Worm (Caenorhabditis elegans) whole organism, L1 larva: ENCODE measurements around the gene F59E12.9.

ENCODE experiments used
- C04F5.9 ChIP-seq: sonication (generic microtip); optimal IDR thresholded peaks from 2 replicates; lab custom pipeline; 2016; ENCODE audit warnings: missing genetic modification characterization, missing compliant biosample characterization
- C34B4.2 ChIP-seq: sonication (generic microtip); optimal IDR thresholded peaks from 2 replicates; lab custom pipeline; 2017; ENCODE audit warnings: mild to moderate bottlenecking, missing genetic modification characterization, missing compliant biosample characterization
- F16B12.6 ChIP-seq: fragments of 150-350 bp; optimal IDR thresholded peaks from 2 replicates; lab custom pipeline; 2014; ENCODE audit warnings: missing biosample characterization, missing genetic modification characterization
- Y116A8C.19 ChIP-seq: sonication (generic microtip); optimal IDR thresholded peaks from 2 replicates; lab custom pipeline; 2016; ENCODE audit warnings: missing compliant biosample characterization, missing genetic modification characterization, borderline replicate concordance
- aly-2 ChIP-seq: fragments of 150-350 bp; optimal IDR thresholded peaks from 2 replicates; lab custom pipeline; 2014; ENCODE audit warnings: missing biosample characterization, missing genetic modification characterization
- ama-1 ChIP-seq: fragments of 150-350 bp; optimal IDR thresholded peaks from 2 replicates; lab custom pipeline; 2014
- blmp-1 ChIP-seq: fragments of 150-350 bp; optimal IDR thresholded peaks from 2 replicates; lab custom pipeline; 2014; ENCODE audit warnings: missing biosample characterization, missing genetic modification characterization
- ceh-8 ChIP-seq: fragments of 200-800 bp; sonication (Bioruptor generic); optimal IDR thresholded peaks from 2 replicates; lab custom pipeline; 2018; ENCODE audit warnings: mild to moderate bottlenecking, missing genetic modification characterization, moderate library complexity, missing compliant biosample characterization
- ceh-82 ChIP-seq, 3 experiments: fragments of 150-350 bp in 1 of 3; sonication (generic microtip) in 2 of 3; optimal IDR thresholded peaks; 2 replicates each; lab custom pipeline; 2014 to 2017; ENCODE audit warnings: missing biosample characterization in 3 of 3, missing genetic modification characterization in 3 of 3
- ces-1 ChIP-seq: fragments of 150-350 bp; optimal IDR thresholded peaks from 2 replicates; lab custom pipeline; 2014; ENCODE audit warnings: missing biosample characterization, missing genetic modification reagents, missing genetic modification characterization
- dpl-1 ChIP-seq, 3 experiments: fragments of 150-350 bp in 2 of 3; sonication (generic microtip) in 1 of 3; optimal IDR thresholded peaks; 2 replicates each; lab custom pipeline; 2014 to 2017; ENCODE audit warnings: missing biosample characterization in 3 of 3, missing genetic modification characterization in 3 of 3, missing genetic modification reagents in 3 of 3
- efl-1 ChIP-seq, 4 experiments: fragments of 150-350 bp; optimal IDR thresholded peaks in 3 of 4; peaks in 1 of 4; 1 replicate in 1 of 4; 2 replicates in 3 of 4; lab custom pipeline; 2014; ENCODE audit warnings: missing biosample characterization in 2 of 4, missing genetic modification characterization in 2 of 4, missing genetic modification reagents in 2 of 4
- efl-3 ChIP-seq: fragments of 200-800 bp; sonication (Bioruptor generic); optimal IDR thresholded peaks from 2 replicates; lab custom pipeline; 2018; ENCODE audit warnings: mild to moderate bottlenecking, missing genetic modification characterization, missing compliant biosample characterization
- egl-13 ChIP-seq: sonication (generic microtip); optimal IDR thresholded peaks from 2 replicates; lab custom pipeline; 2016; ENCODE audit warnings: missing genotype, missing genetic modification reagents, missing genetic modification characterization, missing compliant biosample characterization
- egl-27 ChIP-seq, 2 experiments: fragments of 150-350 bp in 1 of 2; sonication (generic microtip); optimal IDR thresholded peaks; 3 replicates each; lab custom pipeline; 2017 to 2018; ENCODE audit warnings: missing biosample characterization in 2 of 2, missing genetic modification characterization in 2 of 2, missing genetic modification reagents in 2 of 2
- elt-2 ChIP-seq: sonication (generic microtip); optimal IDR thresholded peaks from 2 replicates; lab custom pipeline; 2016; ENCODE audit warnings: missing genetic modification characterization, mild to moderate bottlenecking, inconsistent platforms, missing compliant biosample characterization, missing genetic modification reagents
- fkh-4 ChIP-seq: sonication (generic microtip); optimal IDR thresholded peaks from 2 replicates; lab custom pipeline; 2016; ENCODE audit warnings: missing compliant biosample characterization, missing genetic modification characterization, borderline replicate concordance
- grh-1 ChIP-seq: fragments of 200-800 bp; sonication (Bioruptor generic); IDR thresholded peaks from 2 replicates; pipeline ENCODE4 v1.3.6; 2022; ENCODE audit warnings: missing genetic modification reagents, missing genetic modification characterization, missing compliant biosample characterization
- hlh-17 ChIP-seq: fragments of 200-800 bp; sonication (Bioruptor generic); optimal IDR thresholded peaks from 2 replicates; lab custom pipeline; 2018; ENCODE audit warnings: missing genetic modification characterization, mild to moderate bottlenecking, missing compliant biosample characterization, moderate library complexity, borderline replicate concordance
- lin-14 ChIP-seq: fragments of 200-800 bp; sonication (Bioruptor generic); optimal IDR thresholded peaks from 2 replicates; lab custom pipeline; 2018; ENCODE audit warnings: mild to moderate bottlenecking, missing genetic modification characterization, moderate library complexity, missing compliant biosample characterization
- lin-15B ChIP-seq: fragments of 150-350 bp; sonication (generic microtip); optimal IDR thresholded peaks from 3 replicates; lab custom pipeline; 2014; ENCODE audit warnings: missing biosample characterization, missing genetic modification characterization
- lin-35 ChIP-seq, 2 experiments: fragments of 150-350 bp; optimal IDR thresholded peaks; 2 replicates each; lab custom pipeline; 2014; ENCODE audit warnings: missing biosample characterization in 2 of 2, missing genetic modification characterization in 2 of 2, missing genetic modification reagents in 2 of 2
- lin-39 ChIP-seq: fragments of 150-350 bp; optimal IDR thresholded peaks from 2 replicates; lab custom pipeline; 2014; ENCODE audit warnings: missing biosample characterization, missing genetic modification reagents, missing genetic modification characterization
- lsy-2 ChIP-seq, 2 experiments: fragments of 150-350 bp; optimal IDR thresholded peaks; 2 replicates each; lab custom pipeline; 2014; ENCODE audit warnings: missing biosample characterization in 2 of 2, missing genetic modification characterization in 2 of 2
- nhr-11 ChIP-seq: fragments of 150-350 bp; optimal IDR thresholded peaks from 2 replicates; lab custom pipeline; 2014; ENCODE audit warnings: missing biosample characterization, missing genetic modification characterization
- nhr-12 ChIP-seq: sonication (generic microtip); optimal IDR thresholded peaks from 2 replicates; lab custom pipeline; 2017; ENCODE audit warnings: missing biosample characterization, missing genetic modification characterization
- nhr-20 ChIP-seq: sonication (generic microtip); optimal IDR thresholded peaks from 2 replicates; lab custom pipeline; 2016; ENCODE audit warnings: mild to moderate bottlenecking, missing genetic modification characterization, missing compliant biosample characterization
- nhr-47 ChIP-seq: sonication (generic microtip); optimal IDR thresholded peaks from 2 replicates; lab custom pipeline; 2016; ENCODE audit warnings: mild to moderate bottlenecking, missing genetic modification characterization, moderate library complexity, missing compliant biosample characterization
- nhr-71 ChIP-seq: sonication (generic microtip); optimal IDR thresholded peaks from 2 replicates; lab custom pipeline; 2016; ENCODE audit warnings: mild to moderate bottlenecking, missing genetic modification characterization, moderate library complexity, missing compliant biosample characterization
- nhr-76 ChIP-seq: sonication (generic microtip); optimal IDR thresholded peaks from 2 replicates; lab custom pipeline; 2017; ENCODE audit warnings: missing biosample characterization, missing genetic modification characterization
- nhr-85 ChIP-seq: sonication (generic microtip); peaks from one replicate; lab custom pipeline; 2016; ENCODE audit warnings: missing genetic modification characterization, inconsistent platforms, missing compliant biosample characterization
- pax-3 ChIP-seq: fragments of 200-800 bp; sonication (Bioruptor generic); optimal IDR thresholded peaks from 2 replicates; lab custom pipeline; 2018; ENCODE audit warnings: mild to moderate bottlenecking, missing genetic modification characterization, moderate library complexity, missing compliant biosample characterization
- snu-23 ChIP-seq: sonication (generic microtip); optimal IDR thresholded peaks from 2 replicates; lab custom pipeline; 2016; ENCODE audit warnings: missing genetic modification characterization, missing compliant biosample characterization
- sptf-1 ChIP-seq: fragments of 150-350 bp; optimal IDR thresholded peaks from 2 replicates; lab custom pipeline; 2014; ENCODE audit warnings: missing biosample characterization, missing genetic modification characterization
- unc-130 ChIP-seq: fragments of 150-350 bp; optimal IDR thresholded peaks from 2 replicates; lab custom pipeline; 2017; ENCODE audit warnings: missing biosample characterization, missing genetic modification characterization, inconsistent platforms
- unc-62 ChIP-seq: fragments of 150-350 bp; optimal IDR thresholded peaks from 2 replicates; lab custom pipeline; 2014; ENCODE audit warnings: missing biosample characterization, missing genetic modification reagents, missing genetic modification characterization
- vab-15 ChIP-seq: sonication (generic microtip); optimal IDR thresholded peaks from 2 replicates; lab custom pipeline; 2017; ENCODE audit warnings: missing genotype, mild to moderate bottlenecking, missing genetic modification characterization, missing compliant biosample characterization
- xbp-1 ChIP-seq: sonication (generic microtip); optimal IDR thresholded peaks from 2 replicates; lab custom pipeline; 2016; ENCODE audit warnings: missing genetic modification characterization, missing compliant biosample characterization
- ztf-11 ChIP-seq, 2 experiments: sonication (generic microtip); optimal IDR thresholded peaks; 2 replicates each; lab custom pipeline; 2016 to 2017; ENCODE audit warnings: missing genetic modification characterization in 2 of 2, missing biosample characterization in 1 of 2, missing compliant biosample characterization in 1 of 2
- ztf-4 ChIP-seq: fragments of 150-350 bp; optimal IDR thresholded peaks from 2 replicates; lab custom pipeline; 2014; ENCODE audit warnings: missing biosample characterization, missing genetic modification characterization

Gene F59E12.9

DNA sequence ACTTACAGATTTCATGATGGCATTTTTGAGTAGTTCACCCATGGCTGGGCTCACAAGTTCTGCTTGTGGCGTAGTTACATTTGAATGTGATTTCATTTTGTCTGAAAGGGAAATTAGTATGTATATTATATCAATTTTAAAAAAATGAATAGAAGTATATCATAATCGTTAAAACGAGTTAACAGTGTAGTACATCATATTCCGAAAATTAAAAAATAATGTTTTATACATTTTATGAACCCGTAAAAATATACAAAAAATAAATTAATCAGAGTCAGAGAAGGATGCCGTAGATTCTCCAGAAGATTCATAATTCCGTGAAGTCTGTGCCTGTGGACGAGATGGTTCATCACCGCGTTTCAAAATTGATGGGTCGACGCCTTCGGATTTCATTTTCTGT is at the start of gene F59E12.9:
Gene F59E12.9, minus strand, starts transcription at position 101 of the 400 bp plus-strand sequence.
- TF ChIP-seq ceh-8 (GFP tag; lab: Kevin White, UChicago) (no peak), ztf-11 (tag; optimal IDR thresholded peaks at IDR 0.05; lab: Kevin White, UChicago) (no peak), unc-130 (tag; lab: Kevin White, UChicago) (no peak), C34B4.2 (no peak), egl-27 (tag; optimal IDR thresholded peaks at IDR 0.05; lab: Kevin White, UChicago) (no peak), grh-1 (GFP tag; lab: Robert Waterston, UW) (no peak), unc-62 (GFP tag; lab: Kevin White, UChicago) (no peak), vab-15 (no peak)
- TF ChIP-seq, all 84 proteins: peak for 0

DNA sequence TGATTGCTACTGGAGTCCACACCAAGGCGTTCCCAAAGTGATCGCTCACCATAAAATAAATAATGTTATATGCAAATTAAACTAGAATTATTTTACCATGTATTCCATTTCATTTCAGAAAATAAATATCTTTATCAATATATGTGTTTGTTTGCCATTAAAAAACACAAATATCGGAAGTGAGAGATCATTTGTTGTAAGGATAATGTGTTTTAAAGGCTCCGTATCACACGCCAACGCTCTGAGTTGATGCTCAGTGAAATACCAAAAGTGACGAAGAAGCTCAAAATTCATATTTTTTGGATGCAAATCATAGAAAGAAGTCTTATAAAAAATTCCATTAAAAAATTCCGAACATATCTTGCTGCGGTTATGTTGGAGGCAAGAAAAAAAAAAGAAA is 49.4 kb upstream of the F59E12.9 start:
- TF ChIP-seq hlh-17 (GFP tag; lab: Kevin White, UChicago): no peak
- no peak for TF ChIP-seq ztf-4 (tag; lab: Kevin White, UChicago)
- no peak for TF ChIP-seq efl-3 (GFP tag; lab: Kevin White, UChicago)

DNA sequence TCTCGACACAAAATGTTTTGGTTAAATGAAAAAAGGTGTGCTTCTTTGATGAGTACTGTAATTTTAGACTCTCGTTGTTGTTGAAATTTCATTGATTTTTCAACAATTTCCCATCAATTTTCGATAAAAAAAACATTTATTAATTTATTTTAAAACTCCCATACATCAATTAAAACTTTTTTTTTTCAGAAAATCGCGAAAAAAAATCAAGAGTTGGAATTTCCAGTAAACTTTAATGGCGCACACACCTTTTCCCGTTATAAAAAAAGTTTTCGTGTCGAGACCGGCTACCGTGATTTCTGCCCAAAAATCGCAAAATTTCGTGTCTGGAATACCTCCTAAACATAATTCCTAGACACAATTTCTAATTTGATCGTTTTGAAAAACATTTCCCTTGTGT is 48.0 kb upstream of the F59E12.9 start, which contains the start of gene C25H3.14:
Gene C25H3.14, plus strand, starts transcription at position 301 of the 400 bp plus-strand sequence.
- TF ChIP-seq pax-3 (no peak), nhr-12 (no peak), Y116A8C.19 (tag; lab: Kevin White, UChicago) (no peak)

DNA sequence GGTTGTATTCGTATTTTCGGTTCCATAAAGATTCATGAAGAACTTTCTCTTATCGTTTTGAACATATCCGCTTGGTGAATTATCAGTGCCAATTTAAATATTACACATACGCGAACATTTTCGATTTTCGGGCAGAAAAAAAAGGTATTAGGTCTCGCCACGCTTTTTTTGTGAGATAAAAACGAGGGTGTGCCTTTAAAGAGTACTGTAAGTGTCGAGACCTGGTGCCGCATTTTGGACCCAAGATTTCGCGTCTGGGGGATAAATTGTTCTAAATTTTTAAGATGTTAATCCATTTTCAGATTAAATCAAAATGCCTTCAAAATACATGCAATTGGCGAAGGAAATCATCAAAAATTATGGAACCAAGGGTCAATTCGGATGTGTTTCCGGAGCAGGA is 47.1 kb upstream of the F59E12.9 start, which contains the start of gene C25H3.3:
Gene C25H3.3, plus strand, starts transcription at position 301 of the 400 bp plus-strand sequence.
- TF ChIP-seq dpl-1 (GFP tag; optimal IDR thresholded peaks at IDR 0.05; lab: Kevin White, UChicago) (no peak), efl-1 (optimal IDR thresholded peaks at IDR 0.05; lab: Kevin White, UChicago) (no peak), efl-1 (GFP tag; optimal IDR thresholded peaks at IDR 0.05 in 1 of 2; lab: Kevin White, UChicago) (peak in 1 of 2 experiments; percentile 61), egl-13 (tag; lab: Kevin White, UChicago) (no peak), elt-2 (no peak), xbp-1 (tag; lab: Kevin White, UChicago) (no peak)

DNA sequence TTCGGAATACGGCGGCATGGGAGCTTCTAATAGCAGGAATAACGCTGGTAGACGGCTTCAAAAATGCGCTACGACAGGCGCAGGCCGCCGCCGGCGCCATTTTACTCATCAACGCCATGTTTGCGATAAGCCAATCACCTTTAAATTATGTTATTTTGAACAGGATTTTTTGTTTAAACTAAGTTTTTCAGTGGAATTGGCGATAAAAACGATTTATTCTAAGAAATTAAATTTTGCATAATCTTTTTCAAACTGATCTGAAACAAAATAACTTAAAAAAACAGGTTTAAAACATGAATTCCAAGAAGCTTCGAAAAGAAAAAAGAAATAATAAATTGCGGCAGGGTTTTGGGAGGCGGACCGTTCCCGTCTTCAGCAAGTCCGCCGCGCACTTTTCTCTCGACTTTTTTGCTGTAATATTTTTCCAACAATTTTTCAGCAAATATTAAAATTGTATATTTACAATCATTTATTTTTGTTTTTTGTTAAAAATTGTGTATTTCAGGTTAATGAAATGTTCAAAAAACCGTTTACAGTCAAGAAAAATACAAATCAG is 44.5 kb upstream of the F59E12.9 start, which contains the start of the genes ndub-5 and eif-2D:
Gene ndub-5, minus strand, starts transcription at position 138 of the 556 bp plus-strand sequence.
Gene eif-2D, plus strand, starts transcription at position 506 of the 556 bp plus-strand sequence.
- TF ChIP-seq hlh-17 (GFP tag; lab: Kevin White, UChicago) (no peak), lin-35 (GFP tag; optimal IDR thresholded peaks at IDR 0.05; lab: Kevin White, UChicago) (peak in 1 of 2 experiments; percentile 25), efl-1 (optimal IDR thresholded peaks at IDR 0.05; lab: Kevin White, UChicago) (no peak), efl-1 (GFP tag; optimal IDR thresholded peaks at IDR 0.05 in 1 of 2; lab: Kevin White, UChicago) (peak in 1 of 2 experiments; percentile 79), lin-14 (GFP tag; lab: Kevin White, UChicago) (peak; percentile 19), nhr-76 (tag; lab: Kevin White, UChicago) (no peak), C04F5.9 (tag; lab: Kevin White, UChicago) (no peak), nhr-71 (tag; lab: Kevin White, UChicago) (peak; percentile 12), dpl-1 (GFP tag; optimal IDR thresholded peaks at IDR 0.05; lab: Kevin White, UChicago) (peak in 1 of 3 experiments; percentile 38), lin-15B (tag; lab: Kevin White, UChicago) (no peak), ceh-82 (tag; optimal IDR thresholded peaks at IDR 0.05; lab: Kevin White, UChicago) (no peak), sptf-1 (tag; lab: Kevin White, UChicago) (no peak), lsy-2 (tag; optimal IDR thresholded peaks at IDR 0.05; lab: Kevin White, UChicago) (peak in 1 of 2 experiments; percentile 36)

DNA sequence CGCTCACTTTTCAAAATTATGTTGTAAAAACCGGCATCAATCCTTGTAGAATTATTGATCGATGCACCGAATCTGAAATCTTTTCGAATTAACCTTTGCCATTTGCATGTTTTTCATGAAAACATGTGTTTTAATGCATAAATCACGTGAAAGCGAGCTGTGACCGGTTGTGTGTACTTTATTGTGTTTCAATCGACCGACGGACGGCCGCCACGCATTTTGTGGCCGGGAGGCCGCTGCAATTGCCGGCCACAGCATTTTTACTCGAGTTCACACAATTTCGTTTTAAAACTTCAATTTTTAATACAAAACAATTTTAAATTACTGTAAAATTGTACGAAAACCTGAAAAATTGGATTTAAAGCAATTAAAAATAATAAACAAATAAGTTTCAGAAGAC is 42.1 kb upstream of the F59E12.9 start, which contains the start of gene C25H3.11:
Gene C25H3.11, minus strand, starts transcription at position 82 of the 400 bp plus-strand sequence.
- TF ChIP-seq nhr-85 (tag; lab: Kevin White, UChicago) (peak; percentile 70), blmp-1 (tag; lab: Kevin White, UChicago) (no peak), lin-39 (tag; lab: Kevin White, UChicago) (no peak), ama-1 (no peak), elt-2 (peak; percentile 34), nhr-47 (tag; lab: Kevin White, UChicago) (no peak), ces-1 (no peak), nhr-20 (tag; lab: Kevin White, UChicago) (peak; percentile 31), egl-13 (tag; lab: Kevin White, UChicago) (no peak), fkh-4 (tag; lab: Kevin White, UChicago) (no peak), ztf-4 (tag; lab: Kevin White, UChicago) (no peak), aly-2 (tag; lab: Kevin White, UChicago) (no peak), nhr-11 (tag; lab: Kevin White, UChicago) (no peak), F16B12.6 (tag; lab: Kevin White, UChicago) (no peak), ceh-82 (tag; optimal IDR thresholded peaks at IDR 0.05; lab: Kevin White, UChicago) (no peak), dpl-1 (GFP tag; optimal IDR thresholded peaks at IDR 0.05; lab: Kevin White, UChicago) (peak in 2 of 3 experiments; percentile 9 to 27), snu-23 (GFP tag; lab: Kevin White, UChicago) (peak; percentile 53), nhr-12 (no peak)
